Worm (Caenorhabditis elegans) whole organism, L3 larva: Measurements from ENCODE around the gene F49C5.7.
"Not testable (repeated sequence)": the region's sequence is repeated elsewhere in the genome, so short reads cannot be mapped to it uniquely, and the experiment has no call there.

Experiments used
- R02D3.7 ChIP-seq: fragments of 150-350 bp; optimal IDR thresholded peaks from 2 replicates; lab custom pipeline; 2014; ENCODE audit warnings: missing biosample characterization, missing genetic modification characterization
- ZK546.5 ChIP-seq: sonication (generic microtip); optimal IDR thresholded peaks from 2 replicates; lab custom pipeline; 2017; ENCODE audit warnings: missing biosample characterization, missing genetic modification characterization
- aly-2 ChIP-seq: fragments of 150-350 bp; optimal IDR thresholded peaks from 2 replicates; lab custom pipeline; 2014; ENCODE audit warnings: missing biosample characterization, missing genetic modification characterization
- ama-1 ChIP-seq: fragments of 150-350 bp; optimal IDR thresholded peaks from 2 replicates; lab custom pipeline; 2018
- ceh-16 ChIP-seq: sonication (generic microtip); optimal IDR thresholded peaks from 2 replicates; lab custom pipeline; 2017; ENCODE audit warnings: missing biosample characterization, missing genetic modification characterization
- ceh-28 ChIP-seq: fragments of 150-350 bp; optimal IDR thresholded peaks from 2 replicates; lab custom pipeline; 2014; ENCODE audit warnings: missing biosample characterization, missing genetic modification reagents, missing genetic modification characterization
- ceh-82 ChIP-seq: fragments of 150-350 bp; optimal IDR thresholded peaks from 2 replicates; lab custom pipeline; 2014; ENCODE audit warnings: missing biosample characterization, missing genetic modification characterization
- daf-12 ChIP-seq: fragments of 150-350 bp; optimal IDR thresholded peaks from 2 replicates; lab custom pipeline; 2014; ENCODE audit warnings: missing biosample characterization, missing genetic modification reagents, missing genetic modification characterization
- egl-27 ChIP-seq: sonication (generic microtip); optimal IDR thresholded peaks from 4 replicates; lab custom pipeline; 2017; ENCODE audit warnings: missing biosample characterization, missing genetic modification reagents, missing genetic modification characterization
- egl-5 ChIP-seq: fragments of 150-350 bp; optimal IDR thresholded peaks from 2 replicates; lab custom pipeline; 2017; ENCODE audit warnings: missing biosample characterization, missing genetic modification reagents, missing genetic modification characterization, inconsistent platforms
- elt-1 ChIP-seq: fragments of 150-350 bp; optimal IDR thresholded peaks from 2 replicates; lab custom pipeline; 2014; ENCODE audit warnings: missing biosample characterization, missing genetic modification characterization
- elt-2 ChIP-seq: sonication (generic microtip); optimal IDR thresholded peaks from 2 replicates; lab custom pipeline; 2016; ENCODE audit warnings: missing genetic modification reagents, mild to moderate bottlenecking, missing genetic modification characterization, missing compliant biosample characterization
- eor-1 ChIP-seq, 2 experiments: fragments of 150-350 bp; optimal IDR thresholded peaks; 2 replicates each; lab custom pipeline; 2014 to 2018; ENCODE audit warnings: missing biosample characterization in 2 of 2, missing genetic modification characterization in 2 of 2
- fkh-10 ChIP-seq: sonication (generic microtip); optimal IDR thresholded peaks from 2 replicates; lab custom pipeline; 2017; ENCODE audit warnings: missing biosample characterization, missing genetic modification reagents, missing genetic modification characterization
- fos-1 ChIP-seq: fragments of 150-350 bp; optimal IDR thresholded peaks from 2 replicates; lab custom pipeline; 2014; ENCODE audit warnings: missing biosample characterization, missing genetic modification characterization
- hmg-11 ChIP-seq: sonication (generic microtip); optimal IDR thresholded peaks from 2 replicates; lab custom pipeline; 2016; ENCODE audit warnings: missing genetic modification characterization, missing compliant biosample characterization
- jun-1 ChIP-seq: fragments of 150-350 bp; optimal IDR thresholded peaks from 2 replicates; lab custom pipeline; 2014; ENCODE audit warnings: missing biosample characterization, missing genetic modification reagents, missing genetic modification characterization
- lin-15B ChIP-seq: fragments of 150-350 bp; optimal IDR thresholded peaks from 2 replicates; lab custom pipeline; 2014; ENCODE audit warnings: missing biosample characterization, missing genetic modification characterization
- lsy-12 ChIP-seq: sonication (generic microtip); optimal IDR thresholded peaks from 2 replicates; lab custom pipeline; 2016; ENCODE audit warnings: mild to moderate bottlenecking, missing genetic modification characterization, missing compliant biosample characterization
- mdl-1 ChIP-seq: fragments of 150-350 bp; optimal IDR thresholded peaks from 2 replicates; lab custom pipeline; 2014; ENCODE audit warnings: missing biosample characterization, missing genetic modification characterization
- mml-1 ChIP-seq: fragments of 150-350 bp; sonication (generic microtip); optimal IDR thresholded peaks from 3 replicates; lab custom pipeline; 2014; ENCODE audit warnings: missing biosample characterization, missing genetic modification characterization
- nfya-1 ChIP-seq: sonication (generic microtip); optimal IDR thresholded peaks from 2 replicates; lab custom pipeline; 2017; ENCODE audit warnings: missing genetic modification characterization, mild to moderate bottlenecking, missing compliant biosample characterization, antibody characterized with exemption, moderate library complexity; ENCODE audit not compliant: insufficient read depth
- nhr-11 ChIP-seq: fragments of 150-350 bp; optimal IDR thresholded peaks from 2 replicates; lab custom pipeline; 2014; ENCODE audit warnings: missing biosample characterization, missing genetic modification characterization
- nhr-12 ChIP-seq: fragments of 150-350 bp; optimal IDR thresholded peaks from 2 replicates; lab custom pipeline; 2014; ENCODE audit warnings: missing biosample characterization, missing genetic modification characterization
- nhr-25 ChIP-seq: sonication (generic microtip); optimal IDR thresholded peaks from 2 replicates; lab custom pipeline; 2017; ENCODE audit warnings: missing biosample characterization, missing genetic modification characterization
- nhr-28 ChIP-seq: fragments of 150-350 bp; optimal IDR thresholded peaks from 2 replicates; lab custom pipeline; 2014; ENCODE audit warnings: missing biosample characterization, missing genetic modification characterization
- nhr-43 ChIP-seq: sonication (generic microtip); optimal IDR thresholded peaks from 2 replicates; lab custom pipeline; 2016; ENCODE audit warnings: mild to moderate bottlenecking, missing genetic modification characterization, missing compliant biosample characterization; ENCODE audit not compliant: poor library complexity, severe bottlenecking
- nhr-67 ChIP-seq: fragments of 150-350 bp; optimal IDR thresholded peaks from 2 replicates; lab custom pipeline; 2014; ENCODE audit warnings: missing biosample characterization, missing genetic modification characterization
- nhr-76 ChIP-seq: fragments of 150-350 bp; sonication (generic microtip); optimal IDR thresholded peaks from 5 replicates; lab custom pipeline; 2014; ENCODE audit warnings: missing biosample characterization, missing genetic modification characterization
- nhr-77 ChIP-seq: fragments of 150-350 bp; optimal IDR thresholded peaks from 2 replicates; lab custom pipeline; 2014; ENCODE audit warnings: missing biosample characterization, missing genetic modification characterization
- pha-4 ChIP-seq: fragments of 150-350 bp; optimal IDR thresholded peaks from 2 replicates; lab custom pipeline; 2014; ENCODE audit warnings: missing biosample characterization, missing genetic modification reagents, missing genetic modification characterization
- pqm-1 ChIP-seq: fragments of 150-350 bp; optimal IDR thresholded peaks from 2 replicates; lab custom pipeline; 2017; ENCODE audit warnings: missing biosample characterization, missing genetic modification characterization, inconsistent platforms
- skn-1 ChIP-seq: fragments of 150-350 bp; optimal IDR thresholded peaks from 2 replicates; lab custom pipeline; 2014; ENCODE audit warnings: missing biosample characterization, missing genetic modification characterization
- snpc-4 ChIP-seq: fragments of 150-350 bp; optimal IDR thresholded peaks from 2 replicates; lab custom pipeline; 2014; ENCODE audit warnings: missing biosample characterization, missing genetic modification characterization
- tbx-2 ChIP-seq: sonication (generic microtip); optimal IDR thresholded peaks from 2 replicates; lab custom pipeline; 2016; ENCODE audit warnings: mild to moderate bottlenecking, missing genetic modification characterization, missing compliant biosample characterization
- unc-62 ChIP-seq: fragments of 150-350 bp; sonication (generic microtip); optimal IDR thresholded peaks from 4 replicates; lab custom pipeline; 2014; ENCODE audit warnings: missing biosample characterization, missing genetic modification reagents, missing genetic modification characterization
- zag-1 ChIP-seq: fragments of 150-350 bp; optimal IDR thresholded peaks from 2 replicates; lab custom pipeline; 2014; ENCODE audit warnings: missing biosample characterization, missing genetic modification characterization
- ztf-11 ChIP-seq: fragments of 150-350 bp; optimal IDR thresholded peaks from 2 replicates; lab custom pipeline; 2014; ENCODE audit warnings: missing biosample characterization, missing genetic modification characterization
- ztf-4 ChIP-seq: fragments of 150-350 bp; optimal IDR thresholded peaks from 2 replicates; lab custom pipeline; 2014; ENCODE audit warnings: missing biosample characterization, missing genetic modification characterization

F49C5.7 gene

DNA sequence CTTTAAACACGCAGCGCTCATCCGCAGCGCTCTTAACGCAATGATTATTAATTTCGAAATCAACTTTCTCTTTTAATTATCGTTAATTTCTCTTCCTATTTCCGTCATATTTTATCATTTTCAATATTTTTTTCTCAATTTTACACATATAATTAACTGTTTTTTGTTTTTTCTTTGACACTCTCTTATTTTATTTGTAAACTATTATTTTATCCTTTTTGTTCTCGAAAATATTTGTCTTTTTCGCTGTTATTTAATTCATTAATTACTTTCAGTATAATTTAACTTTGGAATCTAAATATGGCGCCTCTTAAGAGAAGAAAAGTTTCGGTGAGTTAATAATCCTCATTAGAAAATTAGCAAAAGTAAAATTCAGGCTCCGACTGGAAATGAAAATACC is 29.7 kb upstream of the F49C5.7 start, which contains the start of gene F49C5.3:
TSS of gene F49C5.3 (plus strand) at position 301 of the 400 bp plus-strand sequence.
- TF ChIP-seq ztf-11, mml-1, ceh-16 (tag; lab: Kevin White, UChicago): not testable (repeated sequence)

DNA sequence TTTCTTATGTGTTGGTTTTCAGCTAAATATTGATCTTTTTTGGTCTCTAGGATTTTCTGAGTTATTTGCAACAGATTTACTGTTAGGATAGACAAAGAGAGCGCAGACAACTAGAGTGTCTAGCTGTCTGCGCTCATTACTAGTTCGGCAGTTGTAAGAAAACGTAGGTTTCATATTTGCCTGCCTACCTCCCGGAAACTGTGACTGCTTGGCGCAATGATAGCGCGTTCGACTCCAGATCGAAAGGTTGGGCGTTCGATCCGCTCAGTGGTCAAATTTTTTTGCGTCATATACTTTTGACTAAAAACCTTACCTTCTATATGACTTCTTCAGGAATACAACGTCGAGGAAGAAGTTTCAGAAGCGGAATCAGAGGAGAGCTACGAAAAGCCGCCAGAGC is 26.6 kb upstream of the F49C5.7 start:
- TF ChIP-seq ceh-82 (tag; lab: Kevin White, UChicago) (no peak), pha-4 (no peak), lsy-12 (no peak), ama-1 (lab: Kevin White, UChicago) (no peak), ceh-28 (tag; lab: Kevin White, UChicago) (no peak), nhr-77 (tag; lab: Kevin White, UChicago) (no peak), nhr-11 (no peak), daf-12 (tag; lab: Kevin White, UChicago) (no peak), pqm-1 (tag; lab: Kevin White, UChicago) (no peak), ceh-16 (tag; lab: Kevin White, UChicago) (no peak), eor-1 (tag; optimal IDR thresholded peaks at IDR 0.05; lab: Kevin White, UChicago) (no peak), ztf-4 (tag; lab: Kevin White, UChicago) (no peak), elt-1 (no peak), egl-5 (tag; lab: Kevin White, UChicago) (no peak), ZK546.5 (no peak)

DNA sequence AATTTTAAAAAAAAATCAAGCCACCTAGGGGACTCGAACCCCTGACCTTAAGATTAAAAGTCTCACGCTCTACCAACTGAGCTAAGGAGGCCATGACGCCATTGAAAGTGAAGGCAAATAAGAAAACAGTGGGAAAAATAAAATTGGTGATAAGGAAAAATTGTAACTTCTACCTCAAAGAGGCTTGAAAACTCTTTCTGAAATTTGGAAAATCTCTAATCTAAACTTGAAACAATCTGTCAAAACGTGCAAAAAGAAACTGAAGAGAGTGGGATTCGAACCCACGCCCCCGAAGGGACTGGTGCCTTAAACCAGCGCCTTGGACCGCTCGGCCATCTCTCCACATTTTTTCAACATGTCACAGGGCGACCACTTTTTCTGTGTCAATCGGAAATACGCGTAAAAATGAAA is 24.3 kb upstream of the F49C5.7 start:
- TF ChIP-seq elt-2 (tag; lab: Kevin White, UChicago) (peak; percentile 46), nhr-43 (peak; percentile 24), nfya-1 (tag; lab: Kevin White, UChicago) (peak; percentile 23), lsy-12 (peak; percentile 38)

DNA sequence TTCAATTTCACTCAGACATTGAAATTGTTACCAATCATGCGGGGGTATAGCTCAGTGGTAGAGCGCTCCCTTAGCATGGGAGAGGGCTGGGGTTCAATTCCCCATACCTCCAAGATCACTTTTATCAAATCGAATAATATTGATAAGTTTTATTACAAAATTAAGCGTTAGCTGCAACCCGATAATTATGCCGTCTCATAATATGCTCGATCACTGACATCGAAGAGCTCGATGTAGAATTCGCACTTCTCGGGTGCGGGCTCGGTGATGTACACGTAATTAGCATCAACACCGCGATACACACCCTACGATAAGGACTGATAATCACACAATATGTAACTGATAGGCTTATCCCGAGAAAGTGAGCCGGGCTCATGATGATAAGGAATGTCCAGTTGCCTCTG is 23.4 kb upstream of the F49C5.7 start:
- TF ChIP-seq lin-15B (tag; lab: Kevin White, UChicago): no peak
- TF ChIP-seq elt-2 (tag; lab: Kevin White, UChicago): peak; percentile 58

DNA sequence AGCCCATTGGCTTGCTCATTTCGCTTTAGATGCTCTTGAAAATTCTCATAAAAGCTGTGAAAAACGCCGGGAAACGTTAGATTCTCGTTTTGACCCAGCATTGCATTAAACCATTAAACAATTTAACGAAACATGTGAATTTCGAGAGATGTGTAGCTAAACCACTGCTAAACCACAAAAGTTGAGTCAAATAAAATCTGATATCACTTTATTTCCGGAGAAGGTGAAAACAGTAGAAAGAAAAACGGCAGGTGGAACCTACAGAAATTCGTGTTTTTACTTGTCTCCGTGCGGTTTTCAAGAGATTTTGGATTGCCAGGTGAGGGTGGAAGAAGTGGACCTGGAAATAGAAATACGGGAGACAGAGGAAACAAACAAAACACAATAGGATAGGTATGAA is 21.4 kb upstream of the F49C5.7 start, which contains the start of gene F49C5.9:
TSS of gene F49C5.9 (minus strand) at position 101 of the 400 bp plus-strand sequence.
- no peak for TF ChIP-seq ceh-82 (tag; lab: Kevin White, UChicago)
- TF ChIP-seq nhr-25 (tag; lab: Kevin White, UChicago): no peak
- TF ChIP-seq aly-2 (tag; lab: Kevin White, UChicago): no peak
- TF ChIP-seq nhr-12 (tag; lab: Kevin White, UChicago): no peak
- no peak for TF ChIP-seq fos-1 (tag; lab: Kevin White, UChicago)
- no peak for TF ChIP-seq pha-4
- TF ChIP-seq zag-1 (tag; lab: Kevin White, UChicago): no peak
- no peak for TF ChIP-seq nhr-11
- no peak for TF ChIP-seq skn-1 (tag; lab: Kevin White, UChicago)
- TF ChIP-seq elt-1: no peak
- no peak for TF ChIP-seq mdl-1 (tag; lab: Kevin White, UChicago)
- no peak for TF ChIP-seq R02D3.7 (tag; lab: Kevin White, UChicago)
- no peak for TF ChIP-seq unc-62 (GFP tag; lab: Kevin White, UChicago)
- TF ChIP-seq, all 47 proteins: peak for 0

DNA sequence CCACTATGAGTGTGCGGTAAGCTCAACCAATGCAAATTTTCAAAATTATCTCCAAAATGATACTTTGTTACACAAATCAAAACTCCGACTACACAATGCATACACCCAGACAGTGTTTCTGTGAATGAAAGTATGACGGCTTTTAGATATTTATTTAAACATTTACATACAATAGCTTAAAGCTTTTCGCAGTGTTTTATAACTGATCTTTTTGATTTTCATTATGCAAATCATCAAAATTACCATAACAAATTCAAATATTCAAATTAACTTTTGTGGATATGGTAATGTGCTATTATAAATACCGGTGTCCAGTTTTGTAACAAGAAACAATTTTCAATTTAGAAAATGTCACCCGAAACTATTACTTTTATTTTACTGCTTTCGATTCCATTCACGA is 19.5 kb upstream of the F49C5.7 start, which contains the start of the genes F49C5.5 and F49C5.10:
TSS of gene F49C5.5 (minus strand) at position 101 of the 400 bp plus-strand sequence.
TSS of gene F49C5.10 (plus strand) at position 344 of the 400 bp plus-strand sequence.
- TF ChIP-seq unc-62 (GFP tag; lab: Kevin White, UChicago): no peak
- TF ChIP-seq fkh-10 (GFP tag; lab: Kevin White, UChicago): no peak
- no peak for TF ChIP-seq ceh-16 (tag; lab: Kevin White, UChicago)
- TF ChIP-seq jun-1 (tag; lab: Kevin White, UChicago): no peak
- TF ChIP-seq skn-1 (tag; lab: Kevin White, UChicago): no peak
- no peak for TF ChIP-seq nhr-28 (tag; lab: Kevin White, UChicago)
- no peak for TF ChIP-seq nhr-67
- TF ChIP-seq nhr-76 (tag; lab: Kevin White, UChicago): no peak
- no peak for TF ChIP-seq mdl-1 (tag; lab: Kevin White, UChicago)
- no peak for TF ChIP-seq ztf-4 (tag; lab: Kevin White, UChicago)
- no peak for TF ChIP-seq pqm-1 (tag; lab: Kevin White, UChicago)
- no peak for TF ChIP-seq tbx-2
- no peak for TF ChIP-seq ztf-11 (tag; lab: Kevin White, UChicago)
- no peak for TF ChIP-seq egl-27 (tag; lab: Kevin White, UChicago)
- TF ChIP-seq snpc-4: no peak
- TF ChIP-seq hmg-11 (tag; lab: Kevin White, UChicago): no peak
